Worm (Caenorhabditis elegans): ENCODE measurements around the gene M03E7.1.

DNA sequence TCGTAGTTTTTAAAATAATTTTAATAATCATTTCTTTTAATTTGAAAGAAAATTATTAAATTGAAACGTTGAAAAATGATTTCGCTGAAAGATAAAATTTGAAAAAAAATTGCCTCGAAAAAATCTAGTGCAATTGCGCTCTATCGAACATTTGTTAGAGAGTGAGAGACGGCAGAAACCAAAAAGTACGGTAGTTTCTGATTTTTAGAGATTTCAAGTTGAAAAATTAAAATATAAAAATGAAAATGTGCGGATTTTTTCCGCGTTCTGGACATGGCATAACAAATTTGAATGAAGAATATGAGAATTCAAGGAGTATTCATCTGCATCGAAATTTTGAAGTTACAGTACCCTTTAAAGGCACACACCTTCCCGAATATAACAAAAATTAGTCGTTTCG lies 2.1 kb upstream of the M03E7.1 start:
- no peak for TF ChIP-seq sma-3 (GFP tag; optimal IDR thresholded peaks at IDR 0.05)
- TF ChIP-seq ama-1 (optimal IDR thresholded peaks at IDR 0.05): no peak
- no peak for TF ChIP-seq skn-1 (tag; optimal IDR thresholded peaks at IDR 0.05)
- TF ChIP-seq mdl-1 (tag; optimal IDR thresholded peaks at IDR 0.05): no peak
- no peak for TF ChIP-seq mab-5 (tag; optimal IDR thresholded peaks at IDR 0.05)
- no peak for TF ChIP-seq nhr-237 (tag; optimal IDR thresholded peaks at IDR 0.05)
- no peak for TF ChIP-seq elt-1 (tag; optimal IDR thresholded peaks at IDR 0.05)
- no peak for TF ChIP-seq ZK546.5 (tag; optimal IDR thresholded peaks at IDR 0.05)
- no peak for TF ChIP-seq ztf-11 (tag; optimal IDR thresholded peaks at IDR 0.05)
- no peak for TF ChIP-seq ceh-82 (tag; optimal IDR thresholded peaks at IDR 0.05)
